Worm (Caenorhabditis elegans) whole organism, L3 larva: Measurements from ENCODE around the gene mig-38.
A peak's percentile ranks its signal among the peaks of the same experiment; 100 is the strongest.

Source experiments
- R02D3.7 ChIP-seq: fragments of 150-350 bp; optimal IDR thresholded peaks from 2 replicates; lab custom pipeline; 2014; ENCODE audit warnings: missing biosample characterization, missing genetic modification characterization
- aly-2 ChIP-seq: fragments of 150-350 bp; optimal IDR thresholded peaks from 2 replicates; lab custom pipeline; 2014; ENCODE audit warnings: missing biosample characterization, missing genetic modification characterization
- ama-1 ChIP-seq: fragments of 150-350 bp; optimal IDR thresholded peaks from 2 replicates; lab custom pipeline; 2018
- ceh-82 ChIP-seq: fragments of 150-350 bp; optimal IDR thresholded peaks from 2 replicates; lab custom pipeline; 2014; ENCODE audit warnings: missing biosample characterization, missing genetic modification characterization
- daf-12 ChIP-seq: fragments of 150-350 bp; optimal IDR thresholded peaks from 2 replicates; lab custom pipeline; 2014; ENCODE audit warnings: missing biosample characterization, missing genetic modification reagents, missing genetic modification characterization
- egl-27 ChIP-seq: sonication (generic microtip); optimal IDR thresholded peaks from 4 replicates; lab custom pipeline; 2017; ENCODE audit warnings: missing biosample characterization, missing genetic modification reagents, missing genetic modification characterization
- egl-5 ChIP-seq: fragments of 150-350 bp; optimal IDR thresholded peaks from 2 replicates; lab custom pipeline; 2017; ENCODE audit warnings: missing biosample characterization, missing genetic modification reagents, missing genetic modification characterization, inconsistent platforms
- elt-2 ChIP-seq: sonication (generic microtip); optimal IDR thresholded peaks from 2 replicates; lab custom pipeline; 2016; ENCODE audit warnings: missing genetic modification reagents, mild to moderate bottlenecking, missing genetic modification characterization, missing compliant biosample characterization
- elt-3 ChIP-seq, 3 experiments: fragments of 150-350 bp in 1 of 3; sonication (generic microtip) in 2 of 3; optimal IDR thresholded peaks; 2 replicates in 2 of 3; 4 replicates in 1 of 3; lab custom pipeline; 2014 to 2017; ENCODE audit warnings: missing biosample characterization in 3 of 3, missing genetic modification characterization in 3 of 3
- fos-1 ChIP-seq: fragments of 150-350 bp; optimal IDR thresholded peaks from 2 replicates; lab custom pipeline; 2014; ENCODE audit warnings: missing biosample characterization, missing genetic modification characterization
- lin-15B ChIP-seq: fragments of 150-350 bp; optimal IDR thresholded peaks from 2 replicates; lab custom pipeline; 2014; ENCODE audit warnings: missing biosample characterization, missing genetic modification characterization
- lin-39 ChIP-seq: fragments of 150-350 bp; optimal IDR thresholded peaks from 2 replicates; lab custom pipeline; 2018; ENCODE audit warnings: missing biosample characterization, missing genetic modification reagents, missing genetic modification characterization
- lsy-12 ChIP-seq: sonication (generic microtip); optimal IDR thresholded peaks from 2 replicates; lab custom pipeline; 2016; ENCODE audit warnings: mild to moderate bottlenecking, missing genetic modification characterization, missing compliant biosample characterization
- mml-1 ChIP-seq: fragments of 150-350 bp; sonication (generic microtip); optimal IDR thresholded peaks from 3 replicates; lab custom pipeline; 2014; ENCODE audit warnings: missing biosample characterization, missing genetic modification characterization
- nfya-1 ChIP-seq: sonication (generic microtip); optimal IDR thresholded peaks from 2 replicates; lab custom pipeline; 2017; ENCODE audit warnings: missing genetic modification characterization, mild to moderate bottlenecking, missing compliant biosample characterization, antibody characterized with exemption, moderate library complexity; ENCODE audit not compliant: insufficient read depth
- nhr-11 ChIP-seq: fragments of 150-350 bp; optimal IDR thresholded peaks from 2 replicates; lab custom pipeline; 2014; ENCODE audit warnings: missing biosample characterization, missing genetic modification characterization
- nhr-28 ChIP-seq: fragments of 150-350 bp; optimal IDR thresholded peaks from 2 replicates; lab custom pipeline; 2014; ENCODE audit warnings: missing biosample characterization, missing genetic modification characterization
- nhr-67 ChIP-seq: fragments of 150-350 bp; optimal IDR thresholded peaks from 2 replicates; lab custom pipeline; 2014; ENCODE audit warnings: missing biosample characterization, missing genetic modification characterization
- nhr-76 ChIP-seq: fragments of 150-350 bp; sonication (generic microtip); optimal IDR thresholded peaks from 5 replicates; lab custom pipeline; 2014; ENCODE audit warnings: missing biosample characterization, missing genetic modification characterization
- nhr-77 ChIP-seq: fragments of 150-350 bp; optimal IDR thresholded peaks from 2 replicates; lab custom pipeline; 2014; ENCODE audit warnings: missing biosample characterization, missing genetic modification characterization
- pha-4 ChIP-seq: fragments of 150-350 bp; optimal IDR thresholded peaks from 2 replicates; lab custom pipeline; 2014; ENCODE audit warnings: missing biosample characterization, missing genetic modification reagents, missing genetic modification characterization
- pqm-1 ChIP-seq: fragments of 150-350 bp; optimal IDR thresholded peaks from 2 replicates; lab custom pipeline; 2017; ENCODE audit warnings: missing biosample characterization, missing genetic modification characterization, inconsistent platforms
- skn-1 ChIP-seq: fragments of 150-350 bp; optimal IDR thresholded peaks from 2 replicates; lab custom pipeline; 2014; ENCODE audit warnings: missing biosample characterization, missing genetic modification characterization
- tbx-2 ChIP-seq: sonication (generic microtip); optimal IDR thresholded peaks from 2 replicates; lab custom pipeline; 2016; ENCODE audit warnings: mild to moderate bottlenecking, missing genetic modification characterization, missing compliant biosample characterization
- unc-39 ChIP-seq: sonication (generic microtip); optimal IDR thresholded peaks from 4 replicates; lab custom pipeline; 2017; ENCODE audit warnings: missing biosample characterization, missing genetic modification characterization
- unc-62 ChIP-seq: fragments of 150-350 bp; sonication (generic microtip); optimal IDR thresholded peaks from 4 replicates; lab custom pipeline; 2014; ENCODE audit warnings: missing biosample characterization, missing genetic modification reagents, missing genetic modification characterization
- zag-1 ChIP-seq: fragments of 150-350 bp; optimal IDR thresholded peaks from 2 replicates; lab custom pipeline; 2014; ENCODE audit warnings: missing biosample characterization, missing genetic modification characterization
- ztf-4 ChIP-seq: fragments of 150-350 bp; optimal IDR thresholded peaks from 2 replicates; lab custom pipeline; 2014; ENCODE audit warnings: missing biosample characterization, missing genetic modification characterization

The mig-38 gene

ce11 chrIV:11572524-11572923, 21.5 kb upstream of the mig-38 start:
- no peak for TF ChIP-seq mml-1 (tag; lab: Kevin White, UChicago)
- TF ChIP-seq elt-3 (tag; optimal IDR thresholded peaks at IDR 0.05; lab: Kevin White, UChicago), result no peak
- no peak for TF ChIP-seq pha-4 (tag; lab: Kevin White, UChicago)
- TF ChIP-seq nhr-28 (tag; lab: Kevin White, UChicago), result no peak
- no peak for TF ChIP-seq zag-1 (tag; lab: Kevin White, UChicago)
- TF ChIP-seq egl-27 (tag; lab: Kevin White, UChicago), result no peak
- TF ChIP-seq nfya-1, result peak; percentile 27
- TF ChIP-seq lin-15B (tag; lab: Kevin White, UChicago), result no peak
- TF ChIP-seq lsy-12 (tag; lab: Kevin White, UChicago), result no peak
- TF ChIP-seq lin-39 (tag; lab: Kevin White, UChicago), result peak; percentile 12

- TF ChIP-seq egl-27 (tag; lab: Kevin White, UChicago), result no peak
- peak; percentile 69 for TF ChIP-seq egl-5 (tag; lab: Kevin White, UChicago)
- TF ChIP-seq unc-62 (GFP tag; lab: Kevin White, UChicago), result no peak
- TF ChIP-seq pha-4 (tag; lab: Kevin White, UChicago), result no peak
- TF ChIP-seq pqm-1, result no peak
- no peak for TF ChIP-seq mml-1 (tag; lab: Kevin White, UChicago)
Measured at ce11 chrIV:11574331-11574730, 19.7 kb upstream of the mig-38 start.

- TF ChIP-seq tbx-2 (tag; lab: Kevin White, UChicago) (no peak), elt-3 (tag; optimal IDR thresholded peaks at IDR 0.05; lab: Kevin White, UChicago) (no peak), nhr-67 (tag; lab: Kevin White, UChicago) (no peak)
Measured at ce11 chrIV:11578492-11578891, 15.6 kb upstream of the mig-38 start, which contains the start of gene rib-1. Gene rib-1, plus strand, starts transcription at chrIV:11578792.

ce11 chrIV:11582450-11583166, 11.4 kb upstream of the mig-38 start:
- TF ChIP-seq nhr-76 (no peak), nfya-1 (no peak), elt-2 (peak; percentile 69), zag-1 (tag; lab: Kevin White, UChicago) (no peak), ztf-4 (tag; lab: Kevin White, UChicago) (no peak), daf-12 (tag; lab: Kevin White, UChicago) (no peak), nhr-77 (tag; lab: Kevin White, UChicago) (no peak), nhr-11 (no peak), pqm-1 (peak; percentile 77), R02D3.7 (tag; lab: Kevin White, UChicago) (no peak), ceh-82 (tag; lab: Kevin White, UChicago) (no peak), unc-39 (tag; lab: Kevin White, UChicago) (no peak), nhr-28 (tag; lab: Kevin White, UChicago) (no peak), pha-4 (tag; lab: Kevin White, UChicago) (peak; percentile 19)

ce11 chrIV:11583906-11584378, 10.1 kb upstream of the mig-38 start, which contains the start of gene F12F6.1:
Gene F12F6.1, plus strand, starts transcription at chrIV:11583956.
- TF ChIP-seq aly-2, result no peak
- peak; percentile 41 for TF ChIP-seq nfya-1
- peak; percentile 48 for TF ChIP-seq skn-1 (tag; lab: Kevin White, UChicago)
- TF ChIP-seq elt-2, result peak; percentile 36
- peak; percentile 43 for TF ChIP-seq pha-4 (tag; lab: Kevin White, UChicago)
- TF ChIP-seq, all 47 proteins: peak for 4

ce11 chrIV:11584853-11585252, 9.2 kb upstream of the mig-38 start:
- no peak for TF ChIP-seq pha-4 (tag; lab: Kevin White, UChicago)
- no peak for TF ChIP-seq ceh-82 (tag; lab: Kevin White, UChicago)
- peak; percentile 32 for TF ChIP-seq elt-2
- TF ChIP-seq lsy-12 (tag; lab: Kevin White, UChicago), result no peak
- TF ChIP-seq fos-1 (tag; lab: Kevin White, UChicago), result no peak
- no peak for TF ChIP-seq ama-1 (lab: Kevin White, UChicago)
